Fruit fly (Drosophila melanogaster): ENCODE data around the gene Cyp4s3.

DNA sequence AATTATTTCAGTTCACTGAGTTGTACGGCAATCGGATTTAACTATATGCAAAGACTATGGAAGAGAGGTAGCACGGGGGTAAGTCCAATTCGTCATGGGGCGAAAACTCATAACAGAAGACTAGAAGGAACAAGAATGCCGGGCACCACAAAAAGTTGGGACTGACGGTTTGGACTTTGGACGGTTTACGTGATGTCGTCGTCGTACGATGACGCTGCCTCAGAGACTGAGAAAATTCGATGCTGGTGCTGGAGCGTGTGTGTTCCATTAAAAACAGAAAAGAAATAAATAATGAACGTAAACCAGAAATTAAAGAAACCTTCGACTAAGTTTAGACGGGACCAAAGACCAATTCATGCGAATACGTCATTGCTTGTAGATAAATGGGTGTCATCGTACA lies 36.4 kb downstream of the Cyp4s3 start:
- TF ChIP-seq usp (GFP tag; optimal IDR thresholded peaks at IDR 0.05), result no peak
- no peak for TF ChIP-seq Ets65A (GFP tag)
- no peak for TF ChIP-seq CG13296 (GFP tag; optimal IDR thresholded peaks at IDR 0.05)
- TF ChIP-seq tup (GFP tag; optimal IDR thresholded peaks at IDR 0.05), result no peak
- no peak for TF ChIP-seq CG18262 (tag; optimal IDR thresholded peaks at IDR 0.05)
- TF ChIP-seq CG14965 (GFP tag; optimal IDR thresholded peaks at IDR 0.05; ENCODE audit: borderline replicate concordance), result no peak
- no peak for TF ChIP-seq CG3995 (GFP tag; optimal IDR thresholded peaks at IDR 0.05)
- no peak for TF ChIP-seq odd (GFP tag; optimal IDR thresholded peaks at IDR 0.05)
- no peak for TF ChIP-seq gem (tag; optimal IDR thresholded peaks at IDR 0.05)
- TF ChIP-seq Adf1 (GFP tag; IDR thresholded peaks at IDR 0.05), result no peak
- no peak for TF ChIP-seq CG18011 (GFP tag; optimal IDR thresholded peaks at IDR 0.05)

Data from whole organism, embryonic.